Worm (Caenorhabditis elegans): Measurements from ENCODE around the gene T20F7.1.

DNA sequence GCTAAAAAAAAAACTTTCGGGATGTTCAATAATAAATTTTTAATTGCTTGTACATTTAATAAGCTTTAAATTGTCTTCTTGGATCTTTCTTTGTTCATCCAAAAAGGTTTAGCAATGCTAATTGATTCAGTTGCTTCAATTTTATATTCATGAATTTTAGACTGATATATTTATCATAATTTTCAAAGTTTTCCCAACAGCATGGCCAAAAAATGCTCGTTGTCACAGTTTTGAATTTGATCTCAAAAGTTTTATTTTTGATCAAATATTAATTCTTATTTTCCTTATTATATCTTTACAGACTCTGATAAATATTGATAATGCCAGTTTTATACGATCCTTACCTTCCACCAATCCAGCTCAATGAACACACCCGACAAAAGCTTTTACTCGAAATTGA is 48.8 kb downstream of the T20F7.1 start, which contains the start of gene fbxb-114:
- TF ChIP-seq dao-5 (tag; optimal IDR thresholded peaks at IDR 0.05) (no peak), him-1 (tag; optimal IDR thresholded peaks at IDR 0.05) (no peak), W03F9.2 (tag; optimal IDR thresholded peaks at IDR 0.05) (no peak)

Measured in whole organism, L4/young adult.